Fruit fly (Drosophila melanogaster): ENCODE results near the gene SpdS.

DNA sequence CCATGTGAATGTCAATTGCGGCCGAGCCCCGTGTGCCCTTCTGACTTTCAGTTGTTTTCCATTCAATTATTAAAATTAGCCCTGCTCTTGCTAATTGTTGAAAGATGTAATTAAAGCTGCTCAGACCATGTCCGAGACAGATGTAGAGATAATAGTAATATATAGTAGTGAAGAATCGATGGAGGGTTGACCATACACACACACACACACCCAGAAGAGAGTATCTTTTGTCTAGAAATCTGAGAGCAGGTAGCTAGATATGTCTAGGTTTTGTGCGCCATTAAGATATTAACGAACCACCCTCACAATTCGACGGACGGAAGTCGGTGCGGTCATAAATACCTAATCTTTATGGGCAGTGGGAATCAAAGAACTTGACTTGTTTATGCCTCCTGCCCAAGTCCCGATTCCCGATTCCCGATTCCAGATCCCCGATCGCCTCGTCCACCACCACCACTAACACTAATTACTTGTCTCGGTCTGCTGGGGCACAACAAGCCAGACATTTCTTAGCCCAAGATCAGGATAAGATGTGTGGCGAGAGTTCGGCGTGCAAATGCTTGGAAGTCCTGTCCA is 26.9 kb upstream of the SpdS start:
- no peak for TF ChIP-seq bab1 (GFP tag; optimal IDR thresholded peaks at IDR 0.05)
- no peak for TF ChIP-seq CG11617 (GFP tag; optimal IDR thresholded peaks at IDR 0.05)
- no peak for TF ChIP-seq Hr96 (GFP tag; optimal IDR thresholded peaks at IDR 0.05)
- TF ChIP-seq pad (GFP tag; optimal IDR thresholded peaks at IDR 0.05): no peak
- no peak for TF ChIP-seq kay (GFP tag; ENCODE audit: borderline replicate concordance)
- no peak for TF ChIP-seq CG7101 (tag; optimal IDR thresholded peaks at IDR 0.05)
- TF ChIP-seq CG5204 (GFP tag; optimal IDR thresholded peaks at IDR 0.05): no peak
- TF ChIP-seq ovo (GFP tag; optimal IDR thresholded peaks at IDR 0.05): no peak
- TF ChIP-seq Mnt (GFP tag; optimal IDR thresholded peaks at IDR 0.05): no peak

All from whole organism, adult.